Fruit fly (Drosophila melanogaster): ENCODE results near the gene Sox102F.
"Not testable (repeated sequence)": the region's sequence is repeated elsewhere in the genome, so short reads cannot be mapped to it uniquely, and the experiment has no call there.

Gene Sox102F

DNA sequence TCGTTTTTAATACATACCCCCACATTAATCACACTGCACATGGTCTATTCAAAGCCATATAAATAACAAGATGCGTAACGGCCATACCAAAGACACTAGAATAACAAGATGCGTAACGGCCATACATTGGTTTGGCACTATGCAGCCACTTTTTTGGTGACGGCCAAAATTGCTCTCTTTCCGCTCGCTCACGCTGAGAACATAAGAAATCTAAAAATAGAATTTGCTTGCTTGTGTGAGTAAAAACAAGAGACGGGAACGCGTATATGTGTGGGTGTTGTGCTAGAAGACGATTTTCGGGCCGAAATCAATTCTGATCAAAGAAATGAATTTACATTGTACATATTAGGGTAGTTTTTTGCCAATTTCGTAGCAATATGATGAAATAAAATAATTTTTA lies 45.3 kb downstream of the Sox102F start, which contains the start of gene MED26:
Gene MED26 (minus strand): TSS at position 101 of the 400 bp plus-strand sequence.
- TF ChIP-seq pad (GFP tag; optimal IDR thresholded peaks at IDR 0.05); CG33017 (tag; optimal IDR thresholded peaks at IDR 0.05); CG7045 (GFP tag; optimal IDR thresholded peaks at IDR 0.05): not testable (repeated sequence)

DNA sequence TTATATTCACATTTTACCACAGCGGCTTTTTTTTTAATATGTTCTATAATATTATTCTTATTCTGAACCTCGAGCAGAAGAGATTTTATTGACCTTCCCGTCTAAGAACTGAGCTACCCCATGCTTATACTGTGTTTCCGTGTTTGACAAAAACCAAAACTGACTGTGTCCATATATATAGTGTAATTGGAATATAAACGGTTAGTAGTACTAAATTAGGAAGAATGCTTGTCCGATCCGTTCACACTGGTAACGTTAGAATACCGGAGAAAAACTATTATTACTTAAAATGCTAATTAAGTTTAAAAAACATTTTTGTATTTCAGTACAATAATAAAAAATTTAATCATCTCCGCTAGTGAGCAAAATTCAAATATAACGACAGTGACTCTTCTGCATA lies 45.8 kb downstream of the Sox102F start:
- no peak for TF ChIP-seq CG11617 (GFP tag; optimal IDR thresholded peaks at IDR 0.05)

DNA sequence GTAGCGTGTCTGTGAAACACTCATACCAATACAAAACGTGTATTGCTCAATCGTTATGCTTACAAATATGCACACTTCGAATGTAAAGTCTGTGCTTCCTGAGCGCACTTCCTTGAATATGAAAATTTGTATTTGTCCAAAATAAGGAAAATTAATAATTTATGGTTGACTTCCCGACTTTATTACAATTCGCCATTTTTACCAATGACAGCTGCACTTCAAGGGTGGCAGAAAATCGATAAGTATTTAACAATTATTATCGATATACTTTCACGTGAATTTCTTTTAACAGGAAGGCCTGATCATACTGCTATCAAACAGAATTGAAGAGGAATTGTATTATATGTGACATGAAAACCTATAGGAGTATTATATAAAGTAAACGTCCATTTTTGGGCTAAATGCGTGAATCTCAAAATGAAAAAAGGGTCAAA lies 46.8 kb downstream of the Sox102F start:
- TF ChIP-seq CG12768 (GFP tag; optimal IDR thresholded peaks at IDR 0.05) (no peak), cic (GFP tag; optimal IDR thresholded peaks at IDR 0.05) (no peak), CG14711 (tag; optimal IDR thresholded peaks at IDR 0.05) (no peak), ovo (GFP tag; optimal IDR thresholded peaks at IDR 0.05) (no peak), tj (GFP tag; optimal IDR thresholded peaks at IDR 0.05) (no peak), Crg-1 (GFP tag; optimal IDR thresholded peaks at IDR 0.05) (no peak), CG7101 (tag; optimal IDR thresholded peaks at IDR 0.05) (no peak), CG33017 (tag; optimal IDR thresholded peaks at IDR 0.05) (no peak), Mnt (GFP tag; optimal IDR thresholded peaks at IDR 0.05) (no peak), CG11617 (GFP tag; optimal IDR thresholded peaks at IDR 0.05) (no peak), CG7045 (GFP tag; optimal IDR thresholded peaks at IDR 0.05) (no peak), bab1 (GFP tag; optimal IDR thresholded peaks at IDR 0.05) (peak; percentile 30), kay (GFP tag; ENCODE audit: borderline replicate concordance) (peak; percentile 68), toe (GFP tag; optimal IDR thresholded peaks at IDR 0.05) (no peak)
